Fruit fly (Drosophila melanogaster): ENCODE results near the gene pes.
A peak's percentile ranks its signal among the peaks of the same experiment; 100 is the strongest.

Gene pes

DNA sequence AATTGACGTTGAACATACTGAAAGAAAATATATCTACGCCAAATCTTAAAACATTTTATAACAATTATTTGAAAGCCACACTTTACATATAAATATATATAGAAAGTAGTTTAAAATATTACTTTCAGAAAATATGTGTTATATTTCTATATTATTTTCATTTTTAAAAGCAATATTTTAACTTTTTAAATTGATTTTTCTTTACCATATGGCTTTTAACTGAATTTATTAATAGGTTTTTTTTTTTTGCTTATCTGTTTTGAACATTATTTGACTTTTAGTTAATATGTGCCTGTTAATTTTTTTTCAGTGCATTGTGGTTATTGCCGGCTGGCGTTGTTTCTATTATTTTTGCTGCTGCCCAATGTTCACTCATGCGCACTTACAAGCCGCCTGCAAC lies 25.9 kb downstream of the pes start (continued):
- TF ChIP-seq vri (GFP tag; optimal IDR thresholded peaks at IDR 0.05), result no peak
- no peak for TF ChIP-seq esn (GFP tag; optimal IDR thresholded peaks at IDR 0.05)
- peak; percentile 27 for TF ChIP-seq spab (GFP tag; optimal IDR thresholded peaks at IDR 0.05)
- peak; percentile 62 for TF ChIP-seq CG4318 (GFP tag; optimal IDR thresholded peaks at IDR 0.05)
- peak; percentile 18 for TF ChIP-seq acj6 (GFP tag; optimal IDR thresholded peaks at IDR 0.05)
- TF ChIP-seq eg (GFP tag; IDR thresholded peaks at IDR 0.05), result peak; percentile 69
- TF ChIP-seq CG3032 (tag; optimal IDR thresholded peaks at IDR 0.05), result peak; percentile 34
- TF ChIP-seq CG9139 (GFP tag; optimal IDR thresholded peaks at IDR 0.05), result no peak
- TF ChIP-seq Hr4 (GFP tag; optimal IDR thresholded peaks at IDR 0.05), result peak; percentile 59
- TF ChIP-seq CG16779 (tag; optimal IDR thresholded peaks at IDR 0.05), result no peak
- TF ChIP-seq CG10631 (GFP tag; optimal IDR thresholded peaks at IDR 0.05), result peak; percentile 11
- no peak for TF ChIP-seq Sox15 (GFP tag; optimal IDR thresholded peaks at IDR 0.05)
- peak in 1 of 2 experiments; percentile 45 for TF ChIP-seq salr (GFP tag; optimal IDR thresholded peaks at IDR 0.05)
- TF ChIP-seq Ets21C (GFP tag; optimal IDR thresholded peaks at IDR 0.05), result no peak
- no peak for TF ChIP-seq CG10669 (GFP tag; optimal IDR thresholded peaks at IDR 0.05)
- TF ChIP-seq lz (GFP tag; optimal IDR thresholded peaks at IDR 0.05), result no peak
- peak; percentile 44 for TF ChIP-seq Ets96B (tag; optimal IDR thresholded peaks at IDR 0.05)
- TF ChIP-seq CG15336 (GFP tag; IDR thresholded peaks at IDR 0.05), result peak; percentile 66
- peak; percentile 84 for TF ChIP-seq Eip78C (GFP tag)
- TF ChIP-seq CG1621 (tag; optimal IDR thresholded peaks at IDR 0.05), result no peak
- no peak for TF ChIP-seq CG11762 (GFP tag; optimal IDR thresholded peaks at IDR 0.05; ENCODE audit: insufficient read depth)
- no peak for TF ChIP-seq CG11902 (GFP tag; optimal IDR thresholded peaks at IDR 0.05)
- TF ChIP-seq Sox102F (GFP tag; optimal IDR thresholded peaks at IDR 0.05), result no peak
- no peak for TF ChIP-seq fd59A (GFP tag; optimal IDR thresholded peaks at IDR 0.05)
- TF ChIP-seq CG7368 (GFP tag; optimal IDR thresholded peaks at IDR 0.05), result no peak
- no peak for TF ChIP-seq dac (GFP tag; optimal IDR thresholded peaks at IDR 0.05)
- TF ChIP-seq dsx (GFP tag; optimal IDR thresholded peaks at IDR 0.05; ENCODE audit: poor library complexity, severe bottlenecking), result no peak
- TF ChIP-seq svp (GFP tag), result no peak
- TF ChIP-seq OdsH (GFP tag; optimal IDR thresholded peaks at IDR 0.05), result peak; percentile 18
- no peak for TF ChIP-seq fkh (GFP tag; optimal IDR thresholded peaks at IDR 0.05)
- TF ChIP-seq net (GFP tag; optimal IDR thresholded peaks at IDR 0.05), result no peak
- peak; percentile 10 for TF ChIP-seq CG34406 (GFP tag; optimal IDR thresholded peaks at IDR 0.05)
- no peak for TF ChIP-seq pdm3 (GFP tag; optimal IDR thresholded peaks at IDR 0.05)
- TF ChIP-seq CG8319 (GFP tag; optimal IDR thresholded peaks at IDR 0.05), result no peak
- no peak for TF ChIP-seq Lpt (GFP tag; optimal IDR thresholded peaks at IDR 0.05)

DNA sequence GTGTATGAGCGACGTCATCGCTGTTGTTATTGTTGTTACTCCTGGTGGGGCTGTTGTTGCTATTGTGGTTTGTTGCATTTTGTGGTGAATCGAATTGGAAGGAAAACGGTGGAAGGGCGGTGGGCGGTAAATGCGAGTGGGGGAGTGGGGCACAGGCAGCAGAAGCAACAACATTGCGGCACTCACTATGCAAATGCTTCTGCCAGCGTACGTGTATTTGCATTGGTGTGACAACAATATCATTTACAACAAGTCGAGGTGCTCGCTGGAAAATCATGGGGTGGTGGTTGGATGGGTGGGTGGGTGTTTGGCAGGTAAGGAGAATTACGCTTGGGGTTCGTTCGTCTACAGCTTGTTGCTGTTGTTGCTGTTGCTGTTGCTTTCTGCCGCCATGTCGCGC lies 26.3 kb downstream of the pes start:
- TF ChIP-seq acj6 (GFP tag; optimal IDR thresholded peaks at IDR 0.05) (no peak), CG1621 (tag; optimal IDR thresholded peaks at IDR 0.05) (no peak), CG6163 (GFP tag; IDR thresholded peaks at IDR 0.05) (0 out of 3 replicates have a peak, but pooled peaks have one; percentile 42)

DNA sequence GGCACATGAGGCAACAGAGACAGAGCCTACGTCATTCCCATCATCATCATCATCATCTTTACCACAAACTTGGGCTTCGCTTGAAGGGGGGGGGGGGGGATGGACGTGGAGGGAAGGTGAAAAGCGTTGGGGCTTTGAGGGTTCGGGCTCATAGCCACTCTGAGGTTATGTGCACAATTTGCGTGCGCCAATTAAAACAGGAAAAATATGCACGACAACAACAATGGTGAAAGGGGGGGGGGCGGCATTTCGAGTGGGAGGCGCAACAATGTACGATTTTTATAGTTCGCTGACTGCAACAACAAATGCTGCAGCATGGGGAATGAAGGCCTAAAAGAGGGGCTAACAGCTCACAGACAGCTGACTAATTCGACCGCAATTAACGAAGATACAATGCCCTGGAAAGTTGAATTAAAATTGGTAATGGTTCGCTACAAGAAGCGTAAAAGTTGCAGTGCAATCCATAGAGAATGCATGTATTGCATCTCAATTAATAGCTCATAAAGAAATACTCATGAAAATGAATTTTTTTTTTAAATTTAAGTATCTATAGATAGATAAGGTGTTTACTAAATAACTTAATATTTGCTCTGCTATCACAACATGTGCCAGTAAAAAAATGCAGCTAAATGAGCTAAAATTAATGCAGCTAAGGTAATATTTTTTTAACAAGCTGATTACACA lies 27.0 kb downstream of the pes start:
- TF ChIP-seq CG6163 (GFP tag; IDR thresholded peaks at IDR 0.05), result peak; percentile 38; the same call in 1 of the 3 replicates
- peak in 1 of 2 experiments; percentile 56 for TF ChIP-seq ss (GFP tag; optimal IDR thresholded peaks at IDR 0.05)
- no peak for TF ChIP-seq Lpt (GFP tag; optimal IDR thresholded peaks at IDR 0.05)
- TF ChIP-seq CG32006 (GFP tag; optimal IDR thresholded peaks at IDR 0.05), result peak; percentile 60
- no peak for TF ChIP-seq CG11294 (GFP tag; IDR thresholded peaks at IDR 0.05)
- peak; percentile 53 for TF ChIP-seq Hr4 (GFP tag; optimal IDR thresholded peaks at IDR 0.05)
- peak; percentile 66 for TF ChIP-seq Eip78C (GFP tag)
- no peak for TF ChIP-seq Gug (GFP tag; IDR thresholded peaks at IDR 0.05)
- no peak for TF ChIP-seq fd85E (GFP tag; optimal IDR thresholded peaks at IDR 0.05)
- TF ChIP-seq CG4318 (GFP tag; optimal IDR thresholded peaks at IDR 0.05), result peak; percentile 21
- TF ChIP-seq CG11762 (GFP tag; optimal IDR thresholded peaks at IDR 0.05; ENCODE audit: insufficient read depth), result no peak
- TF ChIP-seq eg (GFP tag; IDR thresholded peaks at IDR 0.05), result 0 out of 3 replicates have a peak, but pooled peaks have one; percentile 16
- no peak for TF ChIP-seq OdsH (GFP tag; optimal IDR thresholded peaks at IDR 0.05)
- peak; percentile 92 for TF ChIP-seq dsx (GFP tag; optimal IDR thresholded peaks at IDR 0.05; ENCODE audit: poor library complexity, severe bottlenecking)

All from whole organism, prepupa.